Fruit fly (Drosophila melanogaster) whole organism, embryonic: ENCODE data around the gene CG42784.

Experiments used
- Antp ChIP-seq: fragments of 200-800 bp; sonication (Bioruptor generic); optimal IDR thresholded peaks from 3 replicates; lab custom pipeline; 2016; ENCODE audit warnings: missing biosample characterization, missing genetic modification characterization
- CG10209 ChIP-seq: fragments of 200-800 bp; sonication (Bioruptor generic); optimal IDR thresholded peaks from 3 replicates; lab custom pipeline; 2017; ENCODE audit warnings: missing biosample characterization, mild to moderate bottlenecking, missing genetic modification characterization, missing genetic modification reagents
- CG10274 ChIP-seq: fragments of 200-800 bp; sonication (Bioruptor generic); optimal IDR thresholded peaks from 3 replicates; lab custom pipeline; 2017; ENCODE audit warnings: missing biosample characterization, mild to moderate bottlenecking, missing genetic modification characterization
- CG10959 ChIP-seq: fragments of 200-800 bp; sonication (Bioruptor generic); IDR thresholded peaks from 2 replicates; pipeline ENCODE4 v1.3.6; 2022; ENCODE audit warnings: missing biosample characterization, missing genetic modification characterization
- CG15514 ChIP-seq: fragments of 200-800 bp; sonication (Bioruptor generic); optimal IDR thresholded peaks from 3 replicates; lab custom pipeline; 2017; ENCODE audit warnings: missing biosample characterization, missing genetic modification characterization, mild to moderate bottlenecking, moderate library complexity, missing genetic modification reagents
- CG17328 ChIP-seq: fragments of 200-800 bp; sonication (Bioruptor generic); IDR thresholded peaks from 2 replicates; pipeline ENCODE4 v1.3.6; 2022; ENCODE audit warnings: missing biosample characterization, missing genetic modification characterization
- CG17568 ChIP-seq: fragments of 200-800 bp; sonication (Bioruptor generic); optimal IDR thresholded peaks from 2 replicates; lab custom pipeline; 2018; ENCODE audit warnings: missing biosample characterization, mild to moderate bottlenecking, missing genetic modification characterization, moderate library complexity
- CG17912 ChIP-seq: fragments of 200-800 bp; sonication (Bioruptor generic); optimal IDR thresholded peaks from 2 replicates; lab custom pipeline; 2018; ENCODE audit warnings: missing biosample characterization, mild to moderate bottlenecking, missing genetic modification characterization
- CG1792 ChIP-seq: fragments of 200-800 bp; sonication (Bioruptor generic); optimal IDR thresholded peaks from 2 replicates; lab custom pipeline; 2016; ENCODE audit warnings: missing biosample characterization, missing genetic modification characterization
- CG18011 ChIP-seq: fragments of 200-800 bp; sonication (Bioruptor generic); optimal IDR thresholded peaks from 2 replicates; lab custom pipeline; 2017; ENCODE audit warnings: missing biosample characterization, missing genetic modification characterization, mild to moderate bottlenecking, moderate library complexity, missing genotype
- CG2202 ChIP-seq: fragments of 200-800 bp; sonication (Bioruptor generic); optimal IDR thresholded peaks from 2 replicates; lab custom pipeline; 2018; ENCODE audit warnings: missing biosample characterization, mild to moderate bottlenecking, missing genetic modification characterization
- CG2712 ChIP-seq: fragments of 200-800 bp; optimal IDR thresholded peaks from 3 replicates; lab custom pipeline; 2019; ENCODE audit warnings: missing biosample characterization, mild to moderate bottlenecking, missing genetic modification characterization, moderate library complexity
- CG30431 ChIP-seq: fragments of 200-800 bp; sonication (Bioruptor generic); optimal IDR thresholded peaks from 2 replicates; lab custom pipeline; 2017; ENCODE audit warnings: missing biosample characterization, missing genetic modification characterization
- CG3163 ChIP-seq: fragments of 200-800 bp; sonication (Bioruptor generic); optimal IDR thresholded peaks from 3 replicates; lab custom pipeline; 2016; ENCODE audit warnings: missing biosample characterization, missing genetic modification characterization
- CG3281 ChIP-seq: fragments of 200-800 bp; sonication (Bioruptor generic); optimal IDR thresholded peaks from 3 replicates; lab custom pipeline; 2017; ENCODE audit warnings: missing biosample characterization, mild to moderate bottlenecking, missing genetic modification characterization
- CG4424 ChIP-seq: fragments of 200-800 bp; sonication (Bioruptor generic); optimal IDR thresholded peaks from 3 replicates; lab custom pipeline; 2016; ENCODE audit warnings: missing biosample characterization, missing genetic modification characterization
- CG4617 ChIP-seq: fragments of 200-800 bp; sonication (Bioruptor generic); optimal IDR thresholded peaks from 3 replicates; lab custom pipeline; 2016; ENCODE audit warnings: missing biosample characterization, missing genetic modification characterization, borderline replicate concordance
- CG4820 ChIP-seq: fragments of 200-800 bp; sonication (Bioruptor generic); optimal IDR thresholded peaks from 3 replicates; lab custom pipeline; 2016; ENCODE audit warnings: missing biosample characterization, missing genetic modification characterization
- CG5953 ChIP-seq: fragments of 200-800 bp; sonication (Bioruptor generic); IDR thresholded peaks from 2 replicates; pipeline ENCODE4 v1.3.6; 2022; ENCODE audit warnings: missing biosample characterization, missing genetic modification characterization
- CG9876 ChIP-seq: fragments of 200-800 bp; sonication (Bioruptor generic); optimal IDR thresholded peaks from 2 replicates; lab custom pipeline; 2016; ENCODE audit warnings: missing biosample characterization, missing genetic modification characterization
- Dbx ChIP-seq: fragments of 200-800 bp; sonication (Bioruptor generic); IDR thresholded peaks from 3 replicates; pipeline ENCODE4 v1.3.6; 2022; ENCODE audit warnings: missing biosample characterization, missing genetic modification characterization
- Dll ChIP-seq: fragments of 200-800 bp; sonication (Bioruptor generic); IDR thresholded peaks from 4 replicates; pipeline ENCODE4 v1.3.6; 2022; ENCODE audit warnings: missing biosample characterization, missing genetic modification characterization; ENCODE audit not compliant: partially characterized antibody
- Ets65A ChIP-seq: fragments of 200-800 bp; sonication (Bioruptor generic); peaks from one replicate; lab custom pipeline; 2016; ENCODE audit warnings: missing biosample characterization, missing genetic modification characterization
- Hmr ChIP-seq: fragments of 200-800 bp; sonication (Bioruptor generic); optimal IDR thresholded peaks from 3 replicates; lab custom pipeline; 2017; ENCODE audit warnings: mild to moderate bottlenecking, missing biosample characterization, missing genetic modification reagents, missing genetic modification characterization
- MESR4 ChIP-seq: fragments of 200-800 bp; sonication (Bioruptor generic); optimal IDR thresholded peaks from 2 replicates; lab custom pipeline; 2018; ENCODE audit warnings: missing biosample characterization, mild to moderate bottlenecking, missing genetic modification characterization, moderate library complexity
- MTF-1 ChIP-seq: fragments of 200-800 bp; sonication (Bioruptor generic); optimal IDR thresholded peaks from 2 replicates; lab custom pipeline; 2018; ENCODE audit warnings: missing biosample characterization, mild to moderate bottlenecking, missing genetic modification characterization, borderline replicate concordance
- Neu2 ChIP-seq: fragments of 200-800 bp; sonication (Bioruptor generic); optimal IDR thresholded peaks from 3 replicates; lab custom pipeline; 2016; ENCODE audit warnings: missing biosample characterization, missing genetic modification characterization, borderline replicate concordance
- NfI ChIP-seq: fragments of 200-800 bp; sonication (Bioruptor generic); optimal IDR thresholded peaks from 3 replicates; lab custom pipeline; 2018; ENCODE audit warnings: missing biosample characterization, mild to moderate bottlenecking, missing genetic modification characterization, moderate library complexity
- Usf ChIP-seq: fragments of 200-800 bp; sonication (Bioruptor generic); optimal IDR thresholded peaks from 2 replicates; lab custom pipeline; 2017; ENCODE audit warnings: missing genotype, missing biosample characterization, missing genetic modification characterization
- aop ChIP-seq: fragments of 200-800 bp; sonication (Bioruptor generic); IDR thresholded peaks from 2 replicates; pipeline ENCODE4 v1.3.6; 2022; ENCODE audit warnings: missing biosample characterization, missing genetic modification characterization
- btn ChIP-seq: fragments of 200-800 bp; sonication (Bioruptor generic); optimal IDR thresholded peaks from 2 replicates; lab custom pipeline; 2016; ENCODE audit warnings: missing biosample characterization, missing genetic modification characterization
- caup ChIP-seq: fragments of 200-800 bp; sonication (Bioruptor generic); optimal IDR thresholded peaks from 3 replicates; lab custom pipeline; 2017; ENCODE audit warnings: missing biosample characterization, mild to moderate bottlenecking, missing genetic modification characterization, moderate library complexity; ENCODE audit not compliant: severe bottlenecking
- fd102C ChIP-seq: fragments of 200-800 bp; sonication (Bioruptor generic); optimal IDR thresholded peaks from 2 replicates; lab custom pipeline; 2018; ENCODE audit warnings: missing biosample characterization, mild to moderate bottlenecking, missing genetic modification characterization, moderate library complexity
- gce ChIP-seq: fragments of 200-800 bp; sonication (Bioruptor generic); IDR thresholded peaks from 3 replicates; pipeline ENCODE4 v1.3.6; 2022; ENCODE audit warnings: missing biosample characterization, missing genetic modification characterization
- gt ChIP-seq: fragments of 200-800 bp; sonication (Bioruptor generic); IDR thresholded peaks from 2 replicates; pipeline ENCODE4 v1.3.6; 2022; ENCODE audit warnings: missing biosample characterization, missing genetic modification characterization
- hb ChIP-seq: fragments of 200-800 bp; sonication (Bioruptor generic); IDR thresholded peaks from 3 replicates; pipeline ENCODE4 v1.3.6; 2022; ENCODE audit warnings: missing biosample characterization, missing genetic modification characterization; ENCODE audit not compliant: partially characterized antibody
- insv ChIP-seq, 2 experiments: fragments of 200-800 bp; sonication (Bioruptor generic); optimal IDR thresholded peaks; 3 replicates each; lab custom pipeline; 2016 to 2018; ENCODE audit warnings: missing biosample characterization in 2 of 2, missing genetic modification characterization in 2 of 2
- kni ChIP-seq: fragments of 200-800 bp; sonication (Bioruptor generic); optimal IDR thresholded peaks from 3 replicates; lab custom pipeline; 2017; ENCODE audit warnings: mild to moderate bottlenecking, missing biosample characterization, missing genetic modification reagents, missing genetic modification characterization
- nerfin-2 ChIP-seq: fragments of 200-800 bp; sonication (Bioruptor generic); IDR thresholded peaks from 2 replicates; pipeline ENCODE4 v1.3.6; 2022; ENCODE audit warnings: missing biosample characterization, missing genetic modification characterization; ENCODE audit not compliant: partially characterized antibody
- peb ChIP-seq: fragments of 200-800 bp; sonication (Bioruptor generic); IDR thresholded peaks from 2 replicates; pipeline ENCODE4 v1.3.6; 2022; ENCODE audit warnings: missing biosample characterization, missing genetic modification characterization
- pho ChIP-seq: fragments of 200-800 bp; sonication (Bioruptor generic); optimal IDR thresholded peaks from 2 replicates; lab custom pipeline; 2016; ENCODE audit warnings: missing biosample characterization, missing genetic modification characterization
- pzg ChIP-seq: fragments of 200-800 bp; sonication (Bioruptor generic); optimal IDR thresholded peaks from 3 replicates; lab custom pipeline; 2018; ENCODE audit warnings: missing biosample characterization, mild to moderate bottlenecking, missing genetic modification characterization, moderate library complexity
- shn ChIP-seq: fragments of 200-800 bp; sonication (Bioruptor generic); optimal IDR thresholded peaks from 3 replicates; lab custom pipeline; 2016; ENCODE audit warnings: missing biosample characterization, missing genetic modification characterization
- trem ChIP-seq: fragments of 200-800 bp; optimal IDR thresholded peaks from 3 replicates; lab custom pipeline; 2019; ENCODE audit warnings: missing biosample characterization, mild to moderate bottlenecking, missing genetic modification characterization, moderate library complexity
- ttk ChIP-seq: fragments of 200-800 bp; sonication (Bioruptor generic); IDR thresholded peaks from 2 replicates; pipeline ENCODE4 v2.1.2; 2022; ENCODE audit warnings: missing biosample characterization, missing genetic modification characterization
- tup ChIP-seq: fragments of 200-800 bp; sonication (Bioruptor generic); optimal IDR thresholded peaks from 2 replicates; lab custom pipeline; 2016; ENCODE audit warnings: missing biosample characterization, mild to moderate bottlenecking, missing genetic modification characterization, moderate library complexity
- wdn ChIP-seq: fragments of 200-800 bp; sonication (Bioruptor generic); IDR thresholded peaks from 2 replicates; pipeline ENCODE4 v1.3.6; 2022; ENCODE audit warnings: missing biosample characterization, missing genetic modification characterization
- yki ChIP-seq: fragments of >200 bp; optimal IDR thresholded peaks from 3 replicates; lab custom pipeline; 2018
- zen ChIP-seq: fragments of 200-800 bp; sonication (Bioruptor generic); optimal IDR thresholded peaks from 3 replicates; lab custom pipeline; 2018; ENCODE audit warnings: missing biosample characterization, mild to moderate bottlenecking, missing genetic modification characterization, moderate library complexity
- zf30C ChIP-seq: fragments of 200-800 bp; sonication (Bioruptor generic); optimal IDR thresholded peaks from 3 replicates; lab custom pipeline; 2018; ENCODE audit warnings: missing biosample characterization, mild to moderate bottlenecking, missing genetic modification characterization

Gene CG42784

DNA sequence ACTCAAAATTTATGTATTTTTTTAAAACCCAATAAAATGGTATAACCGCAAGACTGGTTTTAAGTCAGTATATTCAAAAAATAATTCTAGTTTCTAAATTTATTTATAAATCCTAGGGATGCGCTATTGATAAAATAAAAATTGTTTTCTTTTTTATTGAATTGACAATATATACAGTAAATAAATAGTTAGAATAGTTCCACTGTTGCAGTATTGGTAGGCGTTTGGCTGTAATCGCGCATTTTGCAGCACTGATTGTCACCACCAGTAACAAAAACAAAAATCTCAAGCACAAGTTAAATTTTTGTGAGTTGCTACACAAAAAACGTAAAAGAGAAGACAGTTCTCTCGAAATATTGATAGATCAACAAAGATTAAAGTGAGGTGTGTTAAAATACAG is 46.3 kb upstream of the CG42784 start, which contains the start of gene CG31855 (continued):
- TF ChIP-seq Neu2 (GFP tag; lab: Kevin White, UChicago): no peak
- peak; percentile 83 for TF ChIP-seq CG17328 (GFP tag; lab: Robert Waterston, UW)
- TF ChIP-seq Usf (GFP tag; lab: Kevin White, UChicago): peak; percentile 9
- peak; percentile 87 for TF ChIP-seq caup
- TF ChIP-seq MTF-1 (GFP tag; lab: Kevin White, UChicago): peak; percentile 69
- peak; percentile 26 for TF ChIP-seq zen (tag; lab: Kevin White, UChicago)
- no peak for TF ChIP-seq Dll
- peak; percentile 15 for TF ChIP-seq CG9876 (GFP tag; lab: Kevin White, UChicago)
- TF ChIP-seq CG1792 (GFP tag; lab: Kevin White, UChicago): no peak
- peak; percentile 77 for TF ChIP-seq CG18011 (GFP tag; lab: Kevin White, UChicago)
- peak; percentile 84 for TF ChIP-seq CG3281 (GFP tag; lab: Kevin White, UChicago)
- peak; percentile 82 for TF ChIP-seq CG15514 (GFP tag; lab: Kevin White, UChicago)
- TF ChIP-seq tup (GFP tag; lab: Kevin White, UChicago): peak; percentile 67
- TF ChIP-seq wdn: peak; percentile 70
- TF ChIP-seq CG10274: no peak
- peak; percentile 79 for TF ChIP-seq Antp
- TF ChIP-seq gt: no peak
- TF ChIP-seq Hmr (GFP tag; lab: Kevin White, UChicago): peak; percentile 85
- TF ChIP-seq CG4617 (GFP tag; lab: Kevin White, UChicago): peak; percentile 90
- peak; percentile 80 for TF ChIP-seq CG2712 (tag; lab: Kevin White, UChicago)
- no peak for TF ChIP-seq btn (GFP tag; lab: Kevin White, UChicago)
- TF ChIP-seq CG10209 (GFP tag; lab: Kevin White, UChicago): peak; percentile 76
- TF ChIP-seq CG10959 (GFP tag; lab: Robert Waterston, UW): peak; percentile 76
- TF ChIP-seq hb (GFP tag; lab: Robert Waterston, UW): no peak
- no peak for TF ChIP-seq kni
- TF ChIP-seq CG3163: peak; percentile 19
- TF ChIP-seq MESR4 (GFP tag; lab: Kevin White, UChicago): peak; percentile 75
- TF ChIP-seq pzg (GFP tag; lab: Kevin White, UChicago): peak; percentile 63
- no peak for TF ChIP-seq aop (GFP tag; lab: Robert Waterston, UW)
- TF ChIP-seq CG30431 (GFP tag; lab: Kevin White, UChicago): peak; percentile 28
- peak; percentile 50 for TF ChIP-seq shn
- peak; percentile 35; the same call in 1 of the 3 replicates for TF ChIP-seq gce
- TF ChIP-seq insv (GFP tag; optimal IDR thresholded peaks at IDR 0.05; lab: Kevin White, UChicago): peak in 1 of 2 experiments; percentile 55
- TF ChIP-seq fd102C (GFP tag; lab: Kevin White, UChicago): peak; percentile 21
- peak; percentile 69 for TF ChIP-seq CG17912
- peak; percentile 74 for TF ChIP-seq pho (GFP tag; lab: Kevin White, UChicago)
- TF ChIP-seq CG4424 (GFP tag; lab: Kevin White, UChicago): peak; percentile 86
- peak; percentile 91 for TF ChIP-seq NfI (GFP tag; lab: Kevin White, UChicago)
- peak; percentile 69 for TF ChIP-seq ttk (GFP tag; lab: Robert Waterston, UW)
- peak; percentile 59 for TF ChIP-seq CG4820 (GFP tag; lab: Kevin White, UChicago)
- peak; percentile 74 for TF ChIP-seq trem (tag; lab: Kevin White, UChicago)
- no peak for TF ChIP-seq CG17568
- TF ChIP-seq CG5953 (GFP tag; lab: Robert Waterston, UW): peak; percentile 73
- peak; percentile 95 for TF ChIP-seq Ets65A (GFP tag; lab: Kevin White, UChicago)
- peak; percentile 47; the same call in 1 of the 2 replicates for TF ChIP-seq peb
- TF ChIP-seq Dbx: peak; percentile 90
- TF ChIP-seq zf30C (GFP tag; lab: Kevin White, UChicago): no peak
- no peak for TF ChIP-seq nerfin-2 (GFP tag; lab: Robert Waterston, UW)
- TF ChIP-seq yki (lab: Kevin White, UChicago): no peak
- TF ChIP-seq CG2202 (tag; lab: Kevin White, UChicago): peak; percentile 53
